Worm (Caenorhabditis elegans) whole organism, L2 larva: ENCODE results near the gene lin-14.

Experiments
- R02D3.7 ChIP-seq: fragments of 150-350 bp; optimal IDR thresholded peaks from 2 replicates; lab custom pipeline; 2014; ENCODE audit warnings: missing biosample characterization, missing genetic modification characterization
- nhr-11 ChIP-seq: fragments of 150-350 bp; optimal IDR thresholded peaks from 2 replicates; lab custom pipeline; 2014; ENCODE audit warnings: missing biosample characterization, missing genetic modification characterization
- sem-4 ChIP-seq: fragments of 150-350 bp; optimal IDR thresholded peaks from 2 replicates; lab custom pipeline; 2014; ENCODE audit warnings: missing biosample characterization, missing genetic modification reagents, missing genetic modification characterization
- sma-9 ChIP-seq, 2 experiments: fragments of 150-350 bp in 1 of 2; sonication (generic microtip) in 1 of 2; optimal IDR thresholded peaks; 2 replicates each; lab custom pipeline; 2014 to 2016; ENCODE audit warnings: missing genetic modification characterization in 2 of 2, mild to moderate bottlenecking in 1 of 2, missing biosample characterization in 1 of 2, missing compliant biosample characterization in 1 of 2, missing genetic modification reagents in 1 of 2, moderate library complexity in 1 of 2
- snpc-4 ChIP-seq: fragments of 150-350 bp; optimal IDR thresholded peaks from 2 replicates; lab custom pipeline; 2014; ENCODE audit warnings: missing biosample characterization, missing genetic modification characterization

DNA sequence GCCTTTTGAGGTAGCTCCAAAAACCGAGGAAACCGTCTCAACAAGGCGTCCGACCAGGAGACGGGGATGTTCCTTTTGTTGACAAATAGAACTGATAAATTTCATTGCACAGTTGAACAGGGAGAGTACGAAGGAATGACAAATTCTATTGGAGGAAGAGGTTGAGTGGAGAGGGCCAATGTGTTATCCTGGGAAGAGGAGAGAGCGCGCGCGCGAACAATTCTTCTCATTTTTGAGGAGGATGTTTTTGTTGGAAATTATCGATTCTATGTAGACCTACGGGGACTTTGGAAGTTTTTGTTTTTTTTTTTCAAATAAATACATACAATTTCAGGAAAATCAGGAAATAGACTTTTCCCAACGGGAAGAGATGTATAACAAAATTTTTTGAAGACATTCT lies 27.6 kb upstream of the lin-14 start:
- TF ChIP-seq snpc-4 (tag; lab: Kevin White, UChicago) (no peak), sem-4 (tag; lab: Kevin White, UChicago) (no peak), sma-9 (GFP tag; optimal IDR thresholded peaks at IDR 0.05; lab: Kevin White, UChicago) (no peak), sma-9 (tag; optimal IDR thresholded peaks at IDR 0.05; lab: Kevin White, UChicago) (no peak), R02D3.7 (tag; lab: Kevin White, UChicago) (no peak), nhr-11 (tag; lab: Kevin White, UChicago) (no peak)
